Worm (Caenorhabditis elegans) whole organism, L3 larva: ENCODE measurements around the gene vrk-1.

Experiments used
- R02D3.7 ChIP-seq: fragments of 150-350 bp; optimal IDR thresholded peaks from 2 replicates; lab custom pipeline; 2014; ENCODE audit warnings: missing biosample characterization, missing genetic modification characterization
- ZK546.5 ChIP-seq: sonication (generic microtip); optimal IDR thresholded peaks from 2 replicates; lab custom pipeline; 2017; ENCODE audit warnings: missing biosample characterization, missing genetic modification characterization
- aly-2 ChIP-seq: fragments of 150-350 bp; optimal IDR thresholded peaks from 2 replicates; lab custom pipeline; 2014; ENCODE audit warnings: missing biosample characterization, missing genetic modification characterization
- ama-1 ChIP-seq: fragments of 150-350 bp; optimal IDR thresholded peaks from 2 replicates; lab custom pipeline; 2018
- ceh-16 ChIP-seq: sonication (generic microtip); optimal IDR thresholded peaks from 2 replicates; lab custom pipeline; 2017; ENCODE audit warnings: missing biosample characterization, missing genetic modification characterization
- ceh-28 ChIP-seq: fragments of 150-350 bp; optimal IDR thresholded peaks from 2 replicates; lab custom pipeline; 2014; ENCODE audit warnings: missing biosample characterization, missing genetic modification reagents, missing genetic modification characterization
- ceh-82 ChIP-seq: fragments of 150-350 bp; optimal IDR thresholded peaks from 2 replicates; lab custom pipeline; 2014; ENCODE audit warnings: missing biosample characterization, missing genetic modification characterization
- ceh-9 ChIP-seq: sonication (generic microtip); optimal IDR thresholded peaks from 2 replicates; lab custom pipeline; 2018; ENCODE audit warnings: missing biosample characterization, missing genetic modification characterization
- egl-27 ChIP-seq: sonication (generic microtip); optimal IDR thresholded peaks from 4 replicates; lab custom pipeline; 2017; ENCODE audit warnings: missing biosample characterization, missing genetic modification reagents, missing genetic modification characterization
- egl-5 ChIP-seq: fragments of 150-350 bp; optimal IDR thresholded peaks from 2 replicates; lab custom pipeline; 2017; ENCODE audit warnings: missing biosample characterization, missing genetic modification reagents, missing genetic modification characterization, inconsistent platforms
- elt-1 ChIP-seq: fragments of 150-350 bp; optimal IDR thresholded peaks from 2 replicates; lab custom pipeline; 2014; ENCODE audit warnings: missing biosample characterization, missing genetic modification characterization
- elt-2 ChIP-seq: sonication (generic microtip); optimal IDR thresholded peaks from 2 replicates; lab custom pipeline; 2016; ENCODE audit warnings: missing genetic modification reagents, mild to moderate bottlenecking, missing genetic modification characterization, missing compliant biosample characterization
- elt-3 ChIP-seq, 3 experiments: fragments of 150-350 bp in 1 of 3; sonication (generic microtip) in 2 of 3; optimal IDR thresholded peaks; 2 replicates in 2 of 3; 4 replicates in 1 of 3; lab custom pipeline; 2014 to 2017; ENCODE audit warnings: missing biosample characterization in 3 of 3, missing genetic modification characterization in 3 of 3
- eor-1 ChIP-seq, 2 experiments: fragments of 150-350 bp; optimal IDR thresholded peaks; 2 replicates each; lab custom pipeline; 2014 to 2018; ENCODE audit warnings: missing biosample characterization in 2 of 2, missing genetic modification characterization in 2 of 2
- fkh-2 ChIP-seq: fragments of 150-350 bp; optimal IDR thresholded peaks from 2 replicates; lab custom pipeline; 2014; ENCODE audit warnings: missing biosample characterization, missing genetic modification reagents, missing genetic modification characterization
- fos-1 ChIP-seq: fragments of 150-350 bp; optimal IDR thresholded peaks from 2 replicates; lab custom pipeline; 2014; ENCODE audit warnings: missing biosample characterization, missing genetic modification characterization
- hmg-11 ChIP-seq: sonication (generic microtip); optimal IDR thresholded peaks from 2 replicates; lab custom pipeline; 2016; ENCODE audit warnings: missing genetic modification characterization, missing compliant biosample characterization
- jun-1 ChIP-seq: fragments of 150-350 bp; optimal IDR thresholded peaks from 2 replicates; lab custom pipeline; 2014; ENCODE audit warnings: missing biosample characterization, missing genetic modification reagents, missing genetic modification characterization
- lin-15B ChIP-seq: fragments of 150-350 bp; optimal IDR thresholded peaks from 2 replicates; lab custom pipeline; 2014; ENCODE audit warnings: missing biosample characterization, missing genetic modification characterization
- lin-39 ChIP-seq: fragments of 150-350 bp; optimal IDR thresholded peaks from 2 replicates; lab custom pipeline; 2018; ENCODE audit warnings: missing biosample characterization, missing genetic modification reagents, missing genetic modification characterization
- lsy-12 ChIP-seq: sonication (generic microtip); optimal IDR thresholded peaks from 2 replicates; lab custom pipeline; 2016; ENCODE audit warnings: mild to moderate bottlenecking, missing genetic modification characterization, missing compliant biosample characterization
- mdl-1 ChIP-seq: fragments of 150-350 bp; optimal IDR thresholded peaks from 2 replicates; lab custom pipeline; 2014; ENCODE audit warnings: missing biosample characterization, missing genetic modification characterization
- mml-1 ChIP-seq: fragments of 150-350 bp; sonication (generic microtip); optimal IDR thresholded peaks from 3 replicates; lab custom pipeline; 2014; ENCODE audit warnings: missing biosample characterization, missing genetic modification characterization
- nfya-1 ChIP-seq: sonication (generic microtip); optimal IDR thresholded peaks from 2 replicates; lab custom pipeline; 2017; ENCODE audit warnings: missing genetic modification characterization, mild to moderate bottlenecking, missing compliant biosample characterization, antibody characterized with exemption, moderate library complexity; ENCODE audit not compliant: insufficient read depth
- nhr-11 ChIP-seq: fragments of 150-350 bp; optimal IDR thresholded peaks from 2 replicates; lab custom pipeline; 2014; ENCODE audit warnings: missing biosample characterization, missing genetic modification characterization
- nhr-12 ChIP-seq: fragments of 150-350 bp; optimal IDR thresholded peaks from 2 replicates; lab custom pipeline; 2014; ENCODE audit warnings: missing biosample characterization, missing genetic modification characterization
- nhr-23 ChIP-seq: fragments of 150-350 bp; optimal IDR thresholded peaks from 2 replicates; lab custom pipeline; 2014; ENCODE audit warnings: missing biosample characterization, missing genetic modification reagents, missing genetic modification characterization
- nhr-237 ChIP-seq: fragments of 150-350 bp; optimal IDR thresholded peaks from 2 replicates; lab custom pipeline; 2014; ENCODE audit warnings: missing biosample characterization, missing genetic modification characterization
- nhr-25 ChIP-seq: sonication (generic microtip); optimal IDR thresholded peaks from 2 replicates; lab custom pipeline; 2017; ENCODE audit warnings: missing biosample characterization, missing genetic modification characterization
- nhr-28 ChIP-seq: fragments of 150-350 bp; optimal IDR thresholded peaks from 2 replicates; lab custom pipeline; 2014; ENCODE audit warnings: missing biosample characterization, missing genetic modification characterization
- nhr-43 ChIP-seq: sonication (generic microtip); optimal IDR thresholded peaks from 2 replicates; lab custom pipeline; 2016; ENCODE audit warnings: mild to moderate bottlenecking, missing genetic modification characterization, missing compliant biosample characterization; ENCODE audit not compliant: poor library complexity, severe bottlenecking
- nhr-67 ChIP-seq: fragments of 150-350 bp; optimal IDR thresholded peaks from 2 replicates; lab custom pipeline; 2014; ENCODE audit warnings: missing biosample characterization, missing genetic modification characterization
- nhr-76 ChIP-seq: fragments of 150-350 bp; sonication (generic microtip); optimal IDR thresholded peaks from 5 replicates; lab custom pipeline; 2014; ENCODE audit warnings: missing biosample characterization, missing genetic modification characterization
- nhr-77 ChIP-seq: fragments of 150-350 bp; optimal IDR thresholded peaks from 2 replicates; lab custom pipeline; 2014; ENCODE audit warnings: missing biosample characterization, missing genetic modification characterization
- pha-4 ChIP-seq: fragments of 150-350 bp; optimal IDR thresholded peaks from 2 replicates; lab custom pipeline; 2014; ENCODE audit warnings: missing biosample characterization, missing genetic modification reagents, missing genetic modification characterization
- pqm-1 ChIP-seq: fragments of 150-350 bp; optimal IDR thresholded peaks from 2 replicates; lab custom pipeline; 2017; ENCODE audit warnings: missing biosample characterization, missing genetic modification characterization, inconsistent platforms
- sea-2 ChIP-seq: fragments of 150-350 bp; sonication (generic microtip); optimal IDR thresholded peaks from 4 replicates; lab custom pipeline; 2014; ENCODE audit warnings: missing biosample characterization, missing genetic modification reagents, missing genetic modification characterization
- skn-1 ChIP-seq: fragments of 150-350 bp; optimal IDR thresholded peaks from 2 replicates; lab custom pipeline; 2014; ENCODE audit warnings: missing biosample characterization, missing genetic modification characterization
- tbx-2 ChIP-seq: sonication (generic microtip); optimal IDR thresholded peaks from 2 replicates; lab custom pipeline; 2016; ENCODE audit warnings: mild to moderate bottlenecking, missing genetic modification characterization, missing compliant biosample characterization
- unc-39 ChIP-seq: sonication (generic microtip); optimal IDR thresholded peaks from 4 replicates; lab custom pipeline; 2017; ENCODE audit warnings: missing biosample characterization, missing genetic modification characterization
- unc-62 ChIP-seq: fragments of 150-350 bp; sonication (generic microtip); optimal IDR thresholded peaks from 4 replicates; lab custom pipeline; 2014; ENCODE audit warnings: missing biosample characterization, missing genetic modification reagents, missing genetic modification characterization
- zag-1 ChIP-seq: fragments of 150-350 bp; optimal IDR thresholded peaks from 2 replicates; lab custom pipeline; 2014; ENCODE audit warnings: missing biosample characterization, missing genetic modification characterization
- ztf-11 ChIP-seq: fragments of 150-350 bp; optimal IDR thresholded peaks from 2 replicates; lab custom pipeline; 2014; ENCODE audit warnings: missing biosample characterization, missing genetic modification characterization
- ztf-4 ChIP-seq: fragments of 150-350 bp; optimal IDR thresholded peaks from 2 replicates; lab custom pipeline; 2014; ENCODE audit warnings: missing biosample characterization, missing genetic modification characterization

The vrk-1 gene

DNA sequence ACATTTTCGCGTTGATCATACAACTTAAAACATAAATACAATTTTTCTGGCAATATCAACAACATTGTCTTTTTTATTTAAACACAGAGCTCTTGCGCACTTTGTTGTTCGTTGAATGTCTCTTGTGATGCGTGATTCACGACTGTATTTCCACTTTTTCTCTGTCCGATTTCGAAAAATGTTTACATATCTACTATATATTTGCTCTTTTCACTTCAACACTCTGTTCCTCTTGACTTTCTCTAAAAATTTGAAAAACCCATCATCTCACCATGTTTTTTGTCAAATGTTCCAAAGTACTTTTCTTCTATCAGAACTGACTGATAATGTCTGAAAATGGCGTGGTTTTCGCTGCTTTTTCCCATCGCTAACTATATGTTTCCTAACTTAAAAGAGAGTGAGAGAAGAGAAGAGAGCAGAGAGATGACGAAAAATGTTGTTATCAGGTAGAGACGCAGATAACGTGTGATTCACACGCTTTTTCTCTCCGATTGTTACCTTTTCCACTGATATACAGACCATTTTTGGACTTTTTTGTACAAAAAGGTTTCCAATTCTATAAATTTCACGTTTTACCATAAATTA is 9.7 kb upstream of the vrk-1 start:
- TF ChIP-seq ZK546.5 (no peak), fos-1 (tag; lab: Kevin White, UChicago) (no peak), nhr-12 (tag; lab: Kevin White, UChicago) (no peak), skn-1 (tag; lab: Kevin White, UChicago) (peak; percentile 47), fkh-2 (tag; lab: Kevin White, UChicago) (no peak), nhr-67 (tag; lab: Kevin White, UChicago) (no peak), pqm-1 (tag; lab: Kevin White, UChicago) (peak; percentile 96), pha-4 (tag; lab: Kevin White, UChicago) (peak; percentile 94), jun-1 (tag; lab: Kevin White, UChicago) (peak; percentile 41), elt-2 (tag; lab: Kevin White, UChicago) (peak; percentile 94)

DNA sequence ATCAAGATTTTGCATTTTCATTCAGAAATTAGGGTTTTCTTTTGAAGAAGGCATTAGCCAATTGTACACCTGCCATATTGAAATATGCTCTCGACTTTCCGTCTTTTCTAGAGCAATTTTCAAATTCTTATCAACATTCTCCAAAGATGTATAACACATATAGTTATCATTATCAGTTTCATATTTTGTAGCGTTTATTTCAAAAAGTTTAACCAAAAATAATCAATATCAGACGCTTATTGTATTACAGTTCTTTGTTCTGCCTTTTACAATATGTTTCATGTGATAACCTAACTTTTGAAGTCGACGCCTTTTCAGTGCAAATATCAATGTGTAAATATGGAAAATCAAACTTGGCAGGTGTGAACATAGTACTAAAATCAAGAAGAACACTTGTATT is 7.9 kb upstream of the vrk-1 start:
- TF ChIP-seq pqm-1 (tag; lab: Kevin White, UChicago) (peak; percentile 80), egl-27 (tag; lab: Kevin White, UChicago) (no peak), tbx-2 (tag; lab: Kevin White, UChicago) (no peak), pha-4 (tag; lab: Kevin White, UChicago) (peak; percentile 42), elt-2 (tag; lab: Kevin White, UChicago) (peak; percentile 77)

DNA sequence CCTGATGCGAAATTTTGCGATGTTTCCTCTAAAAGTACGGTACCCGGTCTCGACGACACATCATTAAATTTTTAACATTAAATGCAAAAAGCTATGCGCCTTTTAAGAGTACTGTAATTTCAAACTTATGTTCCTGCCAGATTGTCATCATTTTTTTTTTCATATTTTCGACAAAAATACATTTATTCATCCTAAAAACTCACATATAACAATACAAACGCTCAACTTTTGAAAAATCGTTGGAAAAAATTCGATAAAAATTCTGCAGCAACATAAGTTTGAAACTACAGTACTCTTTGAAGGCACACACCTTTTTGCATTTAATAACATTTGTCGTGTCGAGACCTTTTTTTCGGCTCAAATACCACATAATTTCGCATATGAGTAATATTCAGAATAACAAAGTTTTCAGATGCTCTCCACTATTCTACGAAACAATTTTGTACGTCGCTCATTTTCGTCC is 4.7 kb upstream of the vrk-1 start, which contains the start of gene frh-1:
TSS of gene frh-1 (plus strand) at position 413 of the 463 bp plus-strand sequence.
- TF ChIP-seq elt-2 (tag; lab: Kevin White, UChicago) (peak; percentile 26), ceh-28 (no peak)

DNA sequence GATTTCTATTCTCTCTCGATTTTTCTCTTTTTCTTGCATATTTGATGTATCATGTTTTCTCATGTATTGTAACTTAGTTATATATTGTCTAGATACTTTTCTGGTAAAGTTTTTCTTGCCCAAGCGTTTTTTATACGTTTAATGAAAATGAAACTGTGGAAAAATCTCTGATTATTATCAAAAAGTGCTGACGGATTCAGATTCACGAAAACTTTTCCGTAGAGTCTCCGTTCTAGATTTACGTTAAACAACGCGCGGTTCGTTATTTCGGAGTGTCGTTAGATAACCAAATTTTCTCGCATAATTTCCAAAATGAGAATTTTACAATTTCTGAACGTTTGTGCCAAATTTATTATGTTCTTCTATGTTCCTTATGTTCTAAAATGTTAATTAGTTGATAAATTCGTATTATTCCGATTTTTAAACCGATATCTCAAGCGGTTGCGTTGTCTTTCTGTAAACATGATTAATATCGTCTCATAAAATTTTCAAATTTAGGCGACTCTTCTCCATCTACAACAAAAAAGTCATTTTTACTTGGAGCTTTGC is 3.5 kb upstream of the vrk-1 start, which contains the start of gene ptp-2:
TSS of gene ptp-2 (plus strand) at position 499 of the 549 bp plus-strand sequence.
- TF ChIP-seq ZK546.5, result no peak
- TF ChIP-seq lin-39 (tag; lab: Kevin White, UChicago), result no peak
- no peak for TF ChIP-seq elt-1 (tag; lab: Kevin White, UChicago)
- TF ChIP-seq nhr-43 (tag; lab: Kevin White, UChicago), result peak; percentile 33
- no peak for TF ChIP-seq egl-27 (tag; lab: Kevin White, UChicago)
- peak; percentile 43 for TF ChIP-seq lin-15B
- TF ChIP-seq skn-1 (tag; lab: Kevin White, UChicago), result no peak
- peak; percentile 0 for TF ChIP-seq elt-2 (tag; lab: Kevin White, UChicago)
- no peak for TF ChIP-seq eor-1 (tag; optimal IDR thresholded peaks at IDR 0.05; lab: Kevin White, UChicago)
- no peak for TF ChIP-seq lsy-12 (tag; lab: Kevin White, UChicago)
- TF ChIP-seq ceh-82 (tag; lab: Kevin White, UChicago), result no peak
- TF ChIP-seq egl-5 (tag; lab: Kevin White, UChicago), result no peak
- TF ChIP-seq nhr-25 (tag; lab: Kevin White, UChicago), result no peak
- no peak for TF ChIP-seq elt-3 (tag; optimal IDR thresholded peaks at IDR 0.05; lab: Kevin White, UChicago)
- TF ChIP-seq ceh-9, result no peak
- no peak for TF ChIP-seq ama-1 (lab: Kevin White, UChicago)
- TF ChIP-seq hmg-11 (tag; lab: Kevin White, UChicago), result peak; percentile 11
- TF ChIP-seq zag-1 (tag; lab: Kevin White, UChicago), result no peak
- peak; percentile 41 for TF ChIP-seq nhr-23 (tag; lab: Kevin White, UChicago)
- TF ChIP-seq mml-1 (tag; lab: Kevin White, UChicago), result no peak
- TF ChIP-seq nhr-12 (tag; lab: Kevin White, UChicago), result no peak
- no peak for TF ChIP-seq fkh-2 (tag; lab: Kevin White, UChicago)
- TF ChIP-seq ztf-4, result no peak
- no peak for TF ChIP-seq tbx-2 (tag; lab: Kevin White, UChicago)
- TF ChIP-seq nfya-1 (tag; lab: Kevin White, UChicago), result peak; percentile 47
- TF ChIP-seq R02D3.7, result no peak
- TF ChIP-seq pha-4 (tag; lab: Kevin White, UChicago), result peak; percentile 51
- no peak for TF ChIP-seq mdl-1 (tag; lab: Kevin White, UChicago)
- no peak for TF ChIP-seq pqm-1 (tag; lab: Kevin White, UChicago)
- no peak for TF ChIP-seq nhr-11 (tag; lab: Kevin White, UChicago)
- TF ChIP-seq nhr-237 (tag; lab: Kevin White, UChicago), result no peak
- no peak for TF ChIP-seq ztf-11 (tag; lab: Kevin White, UChicago)
- TF ChIP-seq unc-62 (GFP tag; lab: Kevin White, UChicago), result no peak
- no peak for TF ChIP-seq fos-1 (tag; lab: Kevin White, UChicago)
- TF ChIP-seq ceh-16 (tag; lab: Kevin White, UChicago), result no peak
- TF ChIP-seq nhr-67 (tag; lab: Kevin White, UChicago), result no peak
- no peak for TF ChIP-seq unc-39 (tag; lab: Kevin White, UChicago)
- TF ChIP-seq nhr-77 (tag; lab: Kevin White, UChicago), result no peak
- no peak for TF ChIP-seq ceh-28
- TF ChIP-seq nhr-76 (tag; lab: Kevin White, UChicago), result no peak
- TF ChIP-seq jun-1 (tag; lab: Kevin White, UChicago), result no peak
- no peak for TF ChIP-seq nhr-28 (tag; lab: Kevin White, UChicago)
- no peak for TF ChIP-seq aly-2 (tag; lab: Kevin White, UChicago)
- no peak for TF ChIP-seq sea-2
